Fruit fly (Drosophila melanogaster): Measurements from ENCODE around the gene CG9801.
A peak's percentile ranks its signal among the peaks of the same experiment; 100 is the strongest.

Gene CG9801

DNA sequence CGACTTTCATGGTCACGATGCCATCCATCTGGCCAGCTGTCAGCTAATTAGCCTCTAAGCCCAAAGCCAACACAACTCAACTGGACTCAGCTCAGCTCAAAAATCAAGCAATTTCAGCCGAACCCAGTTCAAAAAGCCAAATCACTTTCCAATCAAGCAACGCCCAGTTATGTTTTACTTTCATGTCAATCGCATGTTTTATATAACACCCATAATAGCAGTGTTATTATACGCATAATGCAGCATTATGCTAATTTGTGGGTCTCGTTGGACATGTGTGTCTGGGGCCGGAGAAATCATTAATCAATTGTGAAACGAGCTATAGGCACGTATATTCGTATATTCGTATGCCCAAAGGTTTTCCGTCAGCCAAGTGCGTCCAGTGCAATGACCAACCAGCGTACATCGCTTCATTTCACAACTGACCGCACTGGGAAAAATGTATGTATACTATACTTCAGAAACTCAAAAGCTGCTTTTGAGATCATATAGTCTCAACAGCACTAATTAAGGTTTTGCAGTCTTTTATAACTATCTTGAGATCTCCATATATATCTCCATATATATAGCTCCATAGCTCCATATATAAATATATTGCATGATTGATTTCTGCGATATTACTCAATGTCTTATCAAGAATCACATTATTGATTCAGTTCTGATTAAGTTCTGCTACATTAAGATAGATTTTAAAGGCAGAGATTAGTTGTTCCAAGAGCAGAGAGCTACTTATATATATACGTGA is 40.2 kb upstream of the CG9801 start (continued):
- no peak for TF ChIP-seq bigmax (GFP tag; optimal IDR thresholded peaks at IDR 0.05)
- TF ChIP-seq CG16815 (GFP tag; optimal IDR thresholded peaks at IDR 0.05): no peak
- TF ChIP-seq nom (GFP tag; optimal IDR thresholded peaks at IDR 0.05): no peak
- no peak for TF ChIP-seq Max (GFP tag; optimal IDR thresholded peaks at IDR 0.05)
- no peak for TF ChIP-seq Hr78 (GFP tag; optimal IDR thresholded peaks at IDR 0.05)
- TF ChIP-seq CG4820 (GFP tag; optimal IDR thresholded peaks at IDR 0.05): no peak
- peak; percentile 30 for TF ChIP-seq dmrt99B (tag; optimal IDR thresholded peaks at IDR 0.05)
- no peak for TF ChIP-seq CG6654 (GFP tag; optimal IDR thresholded peaks at IDR 0.05)
- no peak for TF ChIP-seq H2.0 (GFP tag; IDR thresholded peaks at IDR 0.05)
- TF ChIP-seq sr (GFP tag; IDR thresholded peaks at IDR 0.05): no peak
- TF ChIP-seq Asciz (GFP tag; optimal IDR thresholded peaks at IDR 0.05): peak; percentile 9
- TF ChIP-seq oc (tag; optimal IDR thresholded peaks at IDR 0.05): peak; percentile 59
- no peak for TF ChIP-seq insv (GFP tag; optimal IDR thresholded peaks at IDR 0.05)
- no peak for TF ChIP-seq Bgb (GFP tag; IDR thresholded peaks at IDR 0.05; ENCODE audit: partially characterized antibody)
- TF ChIP-seq Myb (GFP tag; optimal IDR thresholded peaks at IDR 0.05): no peak
- TF ChIP-seq CG16863 (GFP tag; optimal IDR thresholded peaks at IDR 0.05): no peak
- no peak for TF ChIP-seq CG4424 (GFP tag; optimal IDR thresholded peaks at IDR 0.05)
- TF ChIP-seq Xrp1 (GFP tag; IDR thresholded peaks at IDR 0.05): no peak
- no peak for TF ChIP-seq Sox100B (GFP tag; optimal IDR thresholded peaks at IDR 0.05)
- TF ChIP-seq CG11696 (GFP tag; IDR thresholded peaks at IDR 0.05): no peak
- TF ChIP-seq sens (GFP tag): peak; percentile 80
- TF ChIP-seq CG34224 (GFP tag; IDR thresholded peaks at IDR 0.05; ENCODE audit: partially characterized antibody): no peak
- TF ChIP-seq CG12219 (GFP tag; optimal IDR thresholded peaks at IDR 0.05): no peak
- TF ChIP-seq Spps (tag; optimal IDR thresholded peaks at IDR 0.05): no peak
- peak; percentile 25 for TF ChIP-seq CG18262 (tag; optimal IDR thresholded peaks at IDR 0.05)
- TF ChIP-seq Hr3 (GFP tag; optimal IDR thresholded peaks at IDR 0.05): no peak
- no peak for TF ChIP-seq Antp (GFP tag; optimal IDR thresholded peaks at IDR 0.05)
- no peak for TF ChIP-seq gsb-n (tag; optimal IDR thresholded peaks at IDR 0.05)
- TF ChIP-seq Sox102F (GFP tag; optimal IDR thresholded peaks at IDR 0.05): no peak
- TF ChIP-seq CG13894 (tag; optimal IDR thresholded peaks at IDR 0.05): no peak
- TF ChIP-seq CG1602 (GFP tag; optimal IDR thresholded peaks at IDR 0.05): no peak
- TF ChIP-seq Elba2 (GFP tag; optimal IDR thresholded peaks at IDR 0.05): no peak
- TF ChIP-seq sima (GFP tag; optimal IDR thresholded peaks at IDR 0.05): no peak
- no peak for TF ChIP-seq Mes4 (GFP tag; optimal IDR thresholded peaks at IDR 0.05)
- TF ChIP-seq amos (GFP tag; IDR thresholded peaks at IDR 0.05; ENCODE audit: partially characterized antibody): no peak
- no peak for TF ChIP-seq unpg (GFP tag; optimal IDR thresholded peaks at IDR 0.05)
- TF ChIP-seq Dfd (GFP tag; optimal IDR thresholded peaks at IDR 0.05): no peak
- TF ChIP-seq CG6175 (GFP tag; IDR thresholded peaks at IDR 0.05): 0 out of 3 replicates have a peak, but pooled peaks have one; percentile 7
- no peak for TF ChIP-seq dan (GFP tag; IDR thresholded peaks at IDR 0.05)
- no peak for TF ChIP-seq Abd-B (GFP tag; optimal IDR thresholded peaks at IDR 0.05)
- TF ChIP-seq TFAM (GFP tag; optimal IDR thresholded peaks at IDR 0.05): no peak
- TF ChIP-seq Pdp1 (GFP tag; optimal IDR thresholded peaks at IDR 0.05): peak in 1 of 2 experiments; percentile 58
- peak; percentile 64 for TF ChIP-seq Blimp-1 (GFP tag; optimal IDR thresholded peaks at IDR 0.05)
- no peak for TF ChIP-seq CG17328 (GFP tag; IDR thresholded peaks at IDR 0.05)
- TF ChIP-seq nerfin-2 (GFP tag; IDR thresholded peaks at IDR 0.05; ENCODE audit: partially characterized antibody): no peak
- no peak for TF ChIP-seq CG13424 (tag; optimal IDR thresholded peaks at IDR 0.05)
- TF ChIP-seq CG10431 (GFP tag; optimal IDR thresholded peaks at IDR 0.05): no peak
- no peak for TF ChIP-seq CG15073 (GFP tag; optimal IDR thresholded peaks at IDR 0.05)
- no peak for TF ChIP-seq slp2 (GFP tag; optimal IDR thresholded peaks at IDR 0.05)
